Fruit fly (Drosophila melanogaster): ENCODE measurements around the gene Droj2.

Gene Droj2

dm6 chr3R:13404841-13405441, 23.0 kb downstream of the Droj2 start, which contains the start of gene yellow-e3 (continued):
- TF ChIP-seq tna (GFP tag; IDR thresholded peaks at IDR 0.05; ENCODE audit: partially characterized antibody) = no peak
- TF ChIP-seq mld (GFP tag; IDR thresholded peaks at IDR 0.05; ENCODE audit: partially characterized antibody) = no peak
- no peak for TF ChIP-seq chinmo (GFP tag; IDR thresholded peaks at IDR 0.05; ENCODE audit: partially characterized antibody)
- peak; percentile 13 for TF ChIP-seq CG7745 (tag; optimal IDR thresholded peaks at IDR 0.05)
- TF ChIP-seq CG2712 (tag; optimal IDR thresholded peaks at IDR 0.05) = peak; percentile 74
- TF ChIP-seq zfh1 (GFP tag; IDR thresholded peaks at IDR 0.05) = peak; percentile 64; the same call in 2 of the 3 replicates
- no peak for TF ChIP-seq CG9932 (GFP tag; IDR thresholded peaks at IDR 0.05)
- TF ChIP-seq ara (GFP tag; IDR thresholded peaks at IDR 0.05) = no peak
- TF ChIP-seq peb (GFP tag; IDR thresholded peaks at IDR 0.05) = no peak
- no peak for TF ChIP-seq CG13624 (GFP tag; optimal IDR thresholded peaks at IDR 0.05)
- no peak for TF ChIP-seq CG12659 (GFP tag; optimal IDR thresholded peaks at IDR 0.05)
- no peak for TF ChIP-seq CG10565 (GFP tag; optimal IDR thresholded peaks at IDR 0.05)
- TF ChIP-seq Atf6 (GFP tag; IDR thresholded peaks at IDR 0.05) = no peak
- no peak for TF ChIP-seq Fer1 (GFP tag; optimal IDR thresholded peaks at IDR 0.05)
- TF ChIP-seq Poxn (GFP tag; IDR thresholded peaks at IDR 0.05) = no peak
- no peak for TF ChIP-seq CG12219 (GFP tag; optimal IDR thresholded peaks at IDR 0.05)
- no peak for TF ChIP-seq Camta (GFP tag; optimal IDR thresholded peaks at IDR 0.05)
- TF ChIP-seq CG2116 (GFP tag; optimal IDR thresholded peaks at IDR 0.05) = no peak
- peak; percentile 17 for TF ChIP-seq Ssrp (tag; optimal IDR thresholded peaks at IDR 0.05)
- no peak for TF ChIP-seq fd64A (GFP tag; optimal IDR thresholded peaks at IDR 0.05)
- no peak for TF ChIP-seq Doc2 (GFP tag; IDR thresholded peaks at IDR 0.05)
- TF ChIP-seq CG10209 (GFP tag; optimal IDR thresholded peaks at IDR 0.05) = no peak
- peak; percentile 71 for TF ChIP-seq CG10267 (tag; optimal IDR thresholded peaks at IDR 0.05)
- no peak for TF ChIP-seq CG5180 (GFP tag; optimal IDR thresholded peaks at IDR 0.05)
- TF ChIP-seq jumu (GFP tag; optimal IDR thresholded peaks at IDR 0.05) = no peak
- no peak for TF ChIP-seq CG4282 (GFP tag; optimal IDR thresholded peaks at IDR 0.05)
- no peak for TF ChIP-seq HLH3B (GFP tag; IDR thresholded peaks at IDR 0.05)
- peak; percentile 32 for TF ChIP-seq trem (tag; optimal IDR thresholded peaks at IDR 0.05)
- no peak for TF ChIP-seq CG17359 (tag; optimal IDR thresholded peaks at IDR 0.05)
- TF ChIP-seq CG30403 (GFP tag; optimal IDR thresholded peaks at IDR 0.05) = peak; percentile 16
- no peak for TF ChIP-seq Antp (GFP tag; optimal IDR thresholded peaks at IDR 0.05)
- TF ChIP-seq otp (GFP tag; IDR thresholded peaks at IDR 0.05) = no peak
- no peak for TF ChIP-seq h (optimal IDR thresholded peaks at IDR 0.05)
- TF ChIP-seq az2 (GFP tag; optimal IDR thresholded peaks at IDR 0.05) = peak; percentile 34
- TF ChIP-seq CG7987 (GFP tag; optimal IDR thresholded peaks at IDR 0.05) = no peak
- TF ChIP-seq CG5953 (GFP tag; IDR thresholded peaks at IDR 0.05) = no peak
- peak in 1 of 2 experiments; percentile 42 for TF ChIP-seq bsh (GFP tag; optimal IDR thresholded peaks at IDR 0.05)
- no peak for TF ChIP-seq CG8281 (tag; optimal IDR thresholded peaks at IDR 0.05)
- no peak for TF ChIP-seq Xbp1 (GFP tag; optimal IDR thresholded peaks at IDR 0.05)
- TF ChIP-seq vnd (GFP tag; IDR thresholded peaks at IDR 0.05; ENCODE audit: partially characterized antibody) = no peak
- TF ChIP-seq cas (GFP tag; IDR thresholded peaks at IDR 0.05) = no peak
- TF ChIP-seq p53 (GFP tag; optimal IDR thresholded peaks at IDR 0.05) = no peak
- TF ChIP-seq CkIIα-i1 (GFP tag; IDR thresholded peaks at IDR 0.05) = no peak
- TF ChIP-seq knrl (GFP tag; IDR thresholded peaks at IDR 0.05; ENCODE audit: partially characterized antibody) = no peak
- no peak for TF ChIP-seq CG12942 (GFP tag; optimal IDR thresholded peaks at IDR 0.05)
- TF ChIP-seq so (GFP tag; IDR thresholded peaks at IDR 0.05) = no peak
- no peak for TF ChIP-seq Opbp (GFP tag; IDR thresholded peaks at IDR 0.05; ENCODE audit: partially characterized antibody)
- TF ChIP-seq CG18764 (GFP tag; optimal IDR thresholded peaks at IDR 0.05) = no peak
- no peak for TF ChIP-seq CG9609 (GFP tag; optimal IDR thresholded peaks at IDR 0.05)
- no peak for TF ChIP-seq CG6765 (GFP tag; optimal IDR thresholded peaks at IDR 0.05)
- TF ChIP-seq ranshi (GFP tag; IDR thresholded peaks at IDR 0.05) = no peak
